Fruit fly (Drosophila melanogaster): Measurements from ENCODE around the gene topi.

- no peak for TF ChIP-seq psq (optimal IDR thresholded peaks at IDR 0.05)
- no peak for TF ChIP-seq ttk (optimal IDR thresholded peaks at IDR 0.05)
- TF ChIP-seq Sin3A (optimal IDR thresholded peaks at IDR 0.05): no peak
- no peak for TF ChIP-seq insv (optimal IDR thresholded peaks at IDR 0.05)
- TF ChIP-seq h (optimal IDR thresholded peaks at IDR 0.05): no peak
- no peak for TF ChIP-seq Myc (optimal IDR thresholded peaks at IDR 0.05)
Observed at dm6 chr3R:9735151-9735550, 39.8 kb upstream of the topi start.

Data from Kc167 (cell line).